Worm (Caenorhabditis elegans) whole organism, young adult: ENCODE data around the gene cat-1.
A peak's percentile ranks its signal among the peaks of the same experiment; 100 is the strongest.

Source experiments
- B0261.1 ChIP-seq: sonication (generic microtip); optimal IDR thresholded peaks from 2 replicates; lab custom pipeline; 2016; ENCODE audit warnings: mild to moderate bottlenecking, missing genetic modification characterization, moderate library complexity, missing compliant biosample characterization
- B0336.3 ChIP-seq: fragments of 200-800 bp; sonication (Bioruptor generic); IDR thresholded peaks from 2 replicates; pipeline ENCODE4 v1.3.6; 2022; ENCODE audit warnings: missing genetic modification characterization, missing compliant biosample characterization
- F39B2.1 ChIP-seq: fragments of 200-800 bp; sonication (Bioruptor generic); IDR thresholded peaks from 2 replicates; pipeline ENCODE4 v1.3.6; 2022; ENCODE audit warnings: missing genetic modification reagents, missing genetic modification characterization, missing compliant biosample characterization
- F49E8.2 ChIP-seq: sonication (generic microtip); optimal IDR thresholded peaks from 3 replicates; lab custom pipeline; 2017; ENCODE audit warnings: missing genetic modification characterization, mild to moderate bottlenecking, missing compliant biosample characterization, antibody characterized with exemption, moderate library complexity; ENCODE audit not compliant: insufficient read depth
- F55B11.4 ChIP-seq: sonication (generic microtip); optimal IDR thresholded peaks from 2 replicates; lab custom pipeline; 2016; ENCODE audit warnings: missing compliant biosample characterization, missing genetic modification characterization, borderline replicate concordance; ENCODE audit not compliant: insufficient read depth
- Y67H2A.10 ChIP-seq: fragments of 200-800 bp; sonication (Bioruptor generic); conservative IDR thresholded peaks from 2 replicates; pipeline ENCODE4 v1.3.6; 2022; ENCODE audit warnings: missing genetic modification reagents, missing genetic modification characterization, missing compliant biosample characterization
- aptf-2 ChIP-seq: fragments of 200-800 bp; sonication (Bioruptor generic); conservative IDR thresholded peaks from 2 replicates; pipeline ENCODE4 v1.3.6; 2022; ENCODE audit warnings: missing genetic modification reagents, missing genetic modification characterization, missing compliant biosample characterization
- atf-7 ChIP-seq: sonication (generic microtip); optimal IDR thresholded peaks from 2 replicates; lab custom pipeline; 2017; ENCODE audit warnings: mild to moderate bottlenecking, missing genetic modification characterization, missing compliant biosample characterization
- attf-6 ChIP-seq: fragments of 200-800 bp; sonication (Bioruptor generic); IDR thresholded peaks from 2 replicates; pipeline ENCODE4 v1.3.6; 2022; ENCODE audit warnings: missing genetic modification reagents, missing genetic modification characterization, missing compliant biosample characterization
- cebp-1 ChIP-seq, 2 experiments: fragments of 200-800 bp in 1 of 2; sonication (Bioruptor generic) in 1 of 2; sonication (generic microtip) in 1 of 2; IDR thresholded peaks in 1 of 2; optimal IDR thresholded peaks in 1 of 2; 2 replicates each; pipeline versions ENCODE4 v1.3.6 to Lab custom; 2017 to 2022; ENCODE audit warnings: missing compliant biosample characterization in 2 of 2, missing genetic modification characterization in 2 of 2, mild to moderate bottlenecking in 1 of 2, missing genetic modification reagents in 1 of 2, moderate library complexity in 1 of 2
- cebp-2 ChIP-seq: fragments of 200-800 bp; sonication (Bioruptor generic); IDR thresholded peaks from 2 replicates; pipeline ENCODE4 v1.3.6; 2022; ENCODE audit warnings: missing genetic modification characterization, missing compliant biosample characterization
- ceh-79 ChIP-seq: sonication (generic microtip); optimal IDR thresholded peaks from 2 replicates; lab custom pipeline; 2017; ENCODE audit warnings: mild to moderate bottlenecking, missing genetic modification characterization, missing compliant biosample characterization
- die-1 ChIP-seq: sonication (generic microtip); optimal IDR thresholded peaks from 2 replicates; lab custom pipeline; 2016; ENCODE audit warnings: missing genotype, mild to moderate bottlenecking, missing genetic modification characterization, missing compliant biosample characterization
- dox-1 ChIP-seq: fragments of 200-800 bp; sonication (Bioruptor generic); IDR thresholded peaks from 2 replicates; pipeline ENCODE4 v1.3.6; 2022; ENCODE audit warnings: missing genetic modification reagents, missing genetic modification characterization, missing compliant biosample characterization
- dpff-1 ChIP-seq: sonication (generic microtip); optimal IDR thresholded peaks from 2 replicates; lab custom pipeline; 2017; ENCODE audit warnings: mild to moderate bottlenecking, missing genetic modification characterization, missing compliant biosample characterization
- ets-4 ChIP-seq: fragments of 200-800 bp; sonication (Bioruptor generic); optimal IDR thresholded peaks from 2 replicates; lab custom pipeline; 2018; ENCODE audit warnings: mild to moderate bottlenecking, missing genetic modification characterization, missing compliant biosample characterization
- lsl-1 ChIP-seq: fragments of 200-800 bp; sonication (Bioruptor generic); optimal IDR thresholded peaks from 2 replicates; lab custom pipeline; 2018; ENCODE audit warnings: mild to moderate bottlenecking, missing genetic modification characterization, moderate library complexity, missing compliant biosample characterization
- lsy-27 ChIP-seq: sonication (generic microtip); optimal IDR thresholded peaks from 2 replicates; lab custom pipeline; 2017; ENCODE audit warnings: missing genetic modification characterization, mild to moderate bottlenecking, missing compliant biosample characterization, antibody characterized with exemption, missing genotype, borderline replicate concordance; ENCODE audit not compliant: insufficient read depth
- madf-8 ChIP-seq: fragments of 200-800 bp; sonication (Bioruptor generic); conservative IDR thresholded peaks from 2 replicates; pipeline ENCODE4 v1.3.6; 2022; ENCODE audit warnings: missing genetic modification reagents, missing genetic modification characterization, missing compliant biosample characterization
- mes-4 ChIP-seq: sonication (generic microtip); optimal IDR thresholded peaks from 2 replicates; lab custom pipeline; 2016; ENCODE audit warnings: missing genotype, missing genetic modification characterization, missing compliant biosample characterization
- nhr-80 ChIP-seq: sonication (generic microtip); optimal IDR thresholded peaks from 2 replicates; lab custom pipeline; 2016; ENCODE audit warnings: missing genetic modification characterization, missing compliant biosample characterization
- xnd-1 ChIP-seq: sonication (generic microtip); optimal IDR thresholded peaks from 2 replicates; lab custom pipeline; 2016; ENCODE audit warnings: missing genotype, missing genetic modification reagents, missing genetic modification characterization, missing compliant biosample characterization
- zim-3 ChIP-seq: sonication (generic microtip); optimal IDR thresholded peaks from 2 replicates; lab custom pipeline; 2017; ENCODE audit warnings: mild to moderate bottlenecking, missing genetic modification characterization, moderate library complexity, missing compliant biosample characterization
- ztf-26 ChIP-seq: sonication (generic microtip); optimal IDR thresholded peaks from 2 replicates; lab custom pipeline; 2017; ENCODE audit warnings: missing genetic modification characterization, missing compliant biosample characterization

cat-1 gene

DNA sequence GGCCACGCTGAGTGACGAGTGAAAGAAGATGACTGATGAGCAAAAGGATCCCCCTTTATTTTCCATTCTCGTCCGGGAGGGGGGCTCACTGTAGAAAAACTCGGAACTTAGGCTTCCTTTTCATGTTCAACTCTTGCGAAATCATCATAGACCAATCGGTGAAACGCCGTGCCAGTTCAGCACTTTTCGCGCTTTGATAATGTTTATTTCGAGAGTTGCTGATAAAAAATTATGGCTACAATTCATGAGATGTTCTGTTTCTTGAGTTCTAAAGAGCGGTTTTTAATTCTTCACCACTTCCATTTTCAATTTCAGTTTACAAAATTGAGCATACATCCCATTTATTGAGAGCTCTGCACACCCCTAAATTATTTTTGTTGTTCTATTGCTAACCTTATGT lies 39.7 kb downstream of the cat-1 start:
- TF ChIP-seq Y67H2A.10 (GFP tag; lab: Robert Waterston, UW): no peak
- peak; percentile 69 for TF ChIP-seq nhr-80 (tag; lab: Kevin White, UChicago)
- 0 out of 2 replicates have a peak, but pooled peaks have one; percentile 27 for TF ChIP-seq cebp-1 (GFP tag; IDR thresholded peaks at IDR 0.05; lab: Robert Waterston, UW)
- no peak for TF ChIP-seq cebp-1 (tag; optimal IDR thresholded peaks at IDR 0.05; lab: Kevin White, UChicago)

DNA sequence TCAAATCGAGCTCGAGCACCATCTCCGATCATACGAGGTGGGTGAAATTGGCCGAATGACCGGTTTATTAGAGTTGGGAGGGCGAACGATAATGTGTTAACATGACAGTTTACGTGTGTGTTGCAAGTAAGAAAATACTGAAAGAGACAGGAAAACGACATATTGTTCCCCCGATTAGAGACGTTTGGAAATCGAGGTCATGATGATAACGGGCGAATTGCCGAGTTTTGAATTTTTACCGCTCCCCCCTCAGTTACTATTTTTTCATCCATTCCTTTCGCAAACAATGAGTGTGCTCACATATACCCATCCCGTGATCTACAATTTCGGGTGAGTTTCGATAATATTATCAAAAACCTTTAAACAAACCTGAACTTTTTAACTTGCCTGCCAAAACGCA lies 40.8 kb downstream of the cat-1 start:
- no peak for TF ChIP-seq atf-7 (tag; lab: Kevin White, UChicago)
- no peak for TF ChIP-seq zim-3 (tag; lab: Kevin White, UChicago)
- peak; percentile 92 for TF ChIP-seq nhr-80 (tag; lab: Kevin White, UChicago)
- no peak for TF ChIP-seq lsy-27 (tag; lab: Kevin White, UChicago)
- no peak for TF ChIP-seq madf-8 (GFP tag; lab: Robert Waterston, UW)
- no peak for TF ChIP-seq xnd-1
- TF ChIP-seq die-1 (tag; lab: Kevin White, UChicago): no peak
- no peak for TF ChIP-seq F39B2.1 (GFP tag; lab: Robert Waterston, UW)
- TF ChIP-seq dox-1 (GFP tag; lab: Robert Waterston, UW): peak; percentile 62
- TF ChIP-seq ceh-79 (tag; lab: Kevin White, UChicago): no peak
- no peak for TF ChIP-seq F49E8.2 (tag; lab: Kevin White, UChicago)
- TF ChIP-seq ets-4 (GFP tag; lab: Kevin White, UChicago): no peak
- no peak for TF ChIP-seq B0261.1 (tag; lab: Kevin White, UChicago)
- TF ChIP-seq cebp-2 (GFP tag; lab: Robert Waterston, UW): no peak
- no peak for TF ChIP-seq lsl-1 (GFP tag; lab: Kevin White, UChicago)
- no peak for TF ChIP-seq aptf-2

DNA sequence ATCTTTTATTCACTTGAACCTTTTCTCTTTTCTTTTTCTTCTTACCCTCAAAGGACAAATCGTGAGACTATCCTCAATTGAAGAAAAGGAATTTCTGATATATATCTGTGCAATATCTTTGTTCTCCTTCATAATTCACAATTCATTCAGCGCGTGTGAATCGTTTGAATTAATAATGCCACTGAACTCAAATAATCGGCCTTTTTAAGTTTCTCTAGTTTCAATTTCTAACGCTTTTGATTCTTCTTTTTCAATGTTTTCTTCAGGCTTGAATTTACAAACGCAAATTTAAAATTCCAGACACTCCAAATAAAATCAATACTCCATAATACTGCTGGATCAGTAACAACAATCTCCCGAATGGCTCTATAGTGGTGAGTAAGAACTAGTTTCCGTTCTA lies 47.0 kb downstream of the cat-1 start, which contains the start of gene egl-13:
Gene egl-13, plus strand, starts transcription at position 301 of the 400 bp plus-strand sequence.
- TF ChIP-seq lsl-1 (GFP tag; lab: Kevin White, UChicago): no peak

DNA sequence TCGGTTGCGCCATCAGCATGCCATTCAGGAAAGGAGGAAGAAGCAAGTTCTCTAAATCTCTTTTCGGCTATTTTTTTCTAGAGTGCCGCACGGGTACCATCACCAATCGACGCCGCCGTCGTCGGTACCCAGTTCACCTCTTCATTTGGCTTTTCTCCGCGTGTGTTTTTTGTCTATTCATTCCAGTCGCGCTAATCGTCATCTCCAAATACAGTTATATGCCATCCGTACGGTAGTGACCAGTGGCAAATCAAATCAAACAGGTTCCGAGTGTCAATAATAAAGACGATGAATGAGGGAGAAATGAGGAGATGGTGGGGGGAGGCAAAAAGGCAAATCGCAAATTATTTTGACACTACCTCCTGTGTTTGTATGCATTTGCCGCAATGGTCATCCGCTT lies 49.4 kb downstream of the cat-1 start:
- TF ChIP-seq B0336.3 (GFP tag; lab: Robert Waterston, UW): no peak
- no peak for TF ChIP-seq dpff-1 (tag; lab: Kevin White, UChicago)
- TF ChIP-seq attf-6: no peak
- no peak for TF ChIP-seq lsy-27 (tag; lab: Kevin White, UChicago)
- TF ChIP-seq mes-4 (tag; lab: Kevin White, UChicago): no peak
- TF ChIP-seq F55B11.4 (tag; lab: Kevin White, UChicago): no peak

DNA sequence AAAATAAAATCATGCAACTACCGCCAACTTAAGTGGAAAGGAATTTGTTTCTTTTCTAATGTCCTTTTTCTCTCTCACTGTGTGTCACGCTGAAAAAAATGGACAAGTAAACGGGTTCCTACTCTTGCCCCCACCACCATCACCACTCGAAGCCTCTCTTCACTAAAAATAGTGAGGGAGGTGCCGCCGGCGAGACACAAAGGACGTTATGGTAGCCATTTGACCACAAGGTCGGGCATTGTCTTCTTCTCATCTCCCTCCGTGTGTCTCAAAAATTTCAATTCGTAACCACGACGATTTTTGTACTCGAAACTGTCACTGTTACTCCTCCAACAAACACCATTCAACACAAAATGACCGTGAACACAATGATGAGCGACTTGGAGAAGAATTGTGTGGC lies 50.9 kb downstream of the cat-1 start, which contains the start of gene T22B7.22:
Gene T22B7.22, plus strand, starts transcription at position 354 of the 400 bp plus-strand sequence.
- TF ChIP-seq ztf-26: peak; percentile 5
- no peak for TF ChIP-seq ceh-79 (tag; lab: Kevin White, UChicago)
